Fruit fly (Drosophila melanogaster) whole organism, pupa: ENCODE data around the gene CG13921.

Experiments
- CG10348 ChIP-seq: fragments of 200-800 bp; sonication (Bioruptor generic); IDR thresholded peaks from 2 replicates; pipeline ENCODE4 v1.3.6; 2022; ENCODE audit warnings: missing biosample characterization, missing genetic modification characterization
- CG13204 ChIP-seq: fragments of 200-800 bp; sonication (Bioruptor generic); optimal IDR thresholded peaks from 2 replicates; lab custom pipeline; 2018; ENCODE audit warnings: missing biosample characterization, mild to moderate bottlenecking, missing genetic modification characterization, moderate library complexity
- CG14655 ChIP-seq: fragments of 200-800 bp; sonication (Bioruptor generic); optimal IDR thresholded peaks from 3 replicates; lab custom pipeline; 2017; ENCODE audit warnings: mild to moderate bottlenecking, missing biosample characterization, missing genetic modification reagents, missing genetic modification characterization
- CG15710 ChIP-seq: fragments of 200-800 bp; sonication (Bioruptor generic); optimal IDR thresholded peaks from 2 replicates; lab custom pipeline; 2018; ENCODE audit warnings: missing biosample characterization, mild to moderate bottlenecking, missing genetic modification characterization, moderate library complexity
- CG17806 ChIP-seq: fragments of 200-800 bp; sonication (Bioruptor generic); optimal IDR thresholded peaks from 2 replicates; lab custom pipeline; 2018; ENCODE audit warnings: missing biosample characterization, mild to moderate bottlenecking, missing genetic modification characterization, moderate library complexity
- CG32121 ChIP-seq: fragments of 200-800 bp; sonication (Bioruptor generic); IDR thresholded peaks from 2 replicates; pipeline ENCODE4 v1.3.6; 2022; ENCODE audit warnings: missing biosample characterization, missing genetic modification characterization
- CG4496 ChIP-seq: fragments of 200-800 bp; sonication (Bioruptor generic); IDR thresholded peaks from 3 replicates; pipeline ENCODE4 v1.3.6; 2022; ENCODE audit warnings: missing biosample characterization, missing genetic modification characterization
- CG8301 ChIP-seq: fragments of 200-800 bp; sonication (Bioruptor generic); optimal IDR thresholded peaks from 2 replicates; lab custom pipeline; 2018; ENCODE audit warnings: missing biosample characterization, mild to moderate bottlenecking, missing genetic modification characterization
- EcR ChIP-seq: fragments of 200-800 bp; sonication (Bioruptor generic); optimal IDR thresholded peaks from 3 replicates; lab custom pipeline; 2019; ENCODE audit warnings: missing biosample characterization, missing genetic modification characterization, mild to moderate bottlenecking, moderate library complexity, missing genetic modification reagents
- Pif1A ChIP-seq: fragments of 200-800 bp; sonication (Bioruptor generic); optimal IDR thresholded peaks from 3 replicates; lab custom pipeline; 2016; ENCODE audit warnings: missing biosample characterization, missing genetic modification characterization
- Pif1B ChIP-seq: fragments of 200-800 bp; sonication (Bioruptor generic); optimal IDR thresholded peaks from 3 replicates; lab custom pipeline; 2016; ENCODE audit warnings: missing biosample characterization, missing genetic modification characterization
- Snoo ChIP-seq: fragments of 200-800 bp; sonication (Bioruptor generic); optimal IDR thresholded peaks from 3 replicates; lab custom pipeline; 2017; ENCODE audit warnings: missing biosample characterization, mild to moderate bottlenecking, missing genetic modification characterization, inconsistent platforms
- fd96Ca ChIP-seq: fragments of 200-800 bp; sonication (Bioruptor generic); IDR thresholded peaks from 3 replicates; pipeline ENCODE4 v1.3.6; 2022; ENCODE audit warnings: missing biosample characterization, missing genetic modification characterization

DNA sequence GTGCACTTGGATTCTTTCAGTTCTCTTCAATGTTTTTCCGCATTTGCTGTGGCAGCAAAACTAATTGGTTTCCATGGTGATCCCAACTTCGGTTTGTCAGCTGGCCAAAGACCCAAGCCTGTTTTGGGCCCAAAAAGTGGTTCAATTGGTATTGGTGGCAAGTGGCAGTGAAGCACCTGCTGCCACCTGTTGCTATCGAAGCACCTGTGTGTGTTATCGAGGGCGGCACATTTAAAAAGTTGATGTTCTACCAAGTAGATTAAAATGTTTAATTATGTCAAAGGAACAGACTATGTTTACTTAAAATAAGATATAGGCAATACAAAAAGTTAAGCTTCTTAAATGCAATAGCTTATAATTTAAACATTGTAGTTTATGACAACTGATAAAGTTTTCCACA is 11.1 kb upstream of the CG13921 start, which contains the start of gene Oseg4:
- TF ChIP-seq CG32121 (GFP tag; lab: Robert Waterston, UW), result no peak
- no peak for TF ChIP-seq CG4496 (GFP tag; lab: Robert Waterston, UW)
- TF ChIP-seq EcR, result no peak
- no peak for TF ChIP-seq CG15710 (tag; lab: Kevin White, UChicago)
- TF ChIP-seq fd96Ca, result no peak
- TF ChIP-seq CG17806, result no peak
- TF ChIP-seq Pif1A (GFP tag; lab: Kevin White, UChicago), result no peak
- TF ChIP-seq CG8301, result no peak
- TF ChIP-seq Pif1B (GFP tag; lab: Kevin White, UChicago), result no peak
- TF ChIP-seq CG10348, result no peak
- no peak for TF ChIP-seq CG13204
- TF ChIP-seq CG14655 (GFP tag; lab: Kevin White, UChicago), result no peak
- TF ChIP-seq Snoo (tag; lab: Kevin White, UChicago), result no peak
